Fruit fly (Drosophila melanogaster) whole organism: Measurements from ENCODE around the gene CG6465.

ENCODE experiments used
- CG8478 ChIP-seq: fragments of >200 bp; optimal IDR thresholded peaks from 2 replicates; lab custom pipeline; 2018; ENCODE audit warnings: inconsistent platforms
- Dll ChIP-seq: fragments of >200 bp; optimal IDR thresholded peaks from 2 replicates; lab custom pipeline; 2017
- EcR ChIP-seq, 2 experiments: fragments of >200 bp; optimal IDR thresholded peaks; 2 replicates each; lab custom pipeline; 2017; ENCODE audit warnings: missing biosample characterization in 2 of 2, missing genetic modification characterization in 2 of 2, missing genetic modification reagents in 2 of 2
- pan ChIP-seq: fragments of >200 bp; optimal IDR thresholded peaks from 2 replicates; lab custom pipeline; 2017
- psq ChIP-seq: fragments of >200 bp; optimal IDR thresholded peaks from 2 replicates; lab custom pipeline; 2017
- usp ChIP-seq: fragments of >200 bp; optimal IDR thresholded peaks from 2 replicates; lab custom pipeline; 2017; ENCODE audit warnings: missing biosample characterization, missing genetic modification characterization, mixed read lengths

CG6465 gene

dm6 chr3R:10626556-10627121, 50.4 kb downstream of the CG6465 start:
- TF ChIP-seq CG8478 (no peak), usp (GFP tag; lab: Kevin White, UChicago) (no peak), Dll (no peak), pan (lab: Kevin White, UChicago) (no peak), psq (lab: Kevin White, UChicago) (no peak), EcR (GFP tag; optimal IDR thresholded peaks at IDR 0.05; lab: Kevin White, UChicago) (no peak)

- TF ChIP-seq EcR (GFP tag; optimal IDR thresholded peaks at IDR 0.05; lab: Kevin White, UChicago) (no peak), usp (GFP tag; lab: Kevin White, UChicago) (no peak), Dll (no peak), CG8478 (no peak), pan (lab: Kevin White, UChicago) (no peak), psq (lab: Kevin White, UChicago) (no peak)
Measured at dm6 chr3R:10626066-10626465, 51.0 kb downstream of the CG6465 start.
